Worm (Caenorhabditis elegans) whole organism, L4 larva: ENCODE data around the gene mop-25.2.
A peak's percentile ranks its signal among the peaks of the same experiment; 100 is the strongest.

Source experiments
- R02D3.7 ChIP-seq: fragments of 150-350 bp; sonication (generic microtip); optimal IDR thresholded peaks from 3 replicates; lab custom pipeline; 2014; ENCODE audit warnings: missing biosample characterization, missing genetic modification characterization
- Y105C5A.15 ChIP-seq: fragments of 200-800 bp; sonication (Bioruptor generic); IDR thresholded peaks from 2 replicates; pipeline ENCODE4 v1.3.6; 2022; ENCODE audit warnings: missing genetic modification characterization, missing compliant biosample characterization
- Y48G9A.11 ChIP-seq: fragments of 200-800 bp; sonication (Bioruptor generic); IDR thresholded peaks from 2 replicates; pipeline ENCODE4 v1.3.6; 2022; ENCODE audit warnings: missing genetic modification reagents, missing genetic modification characterization, missing compliant biosample characterization
- ZK337.2 ChIP-seq: fragments of 200-800 bp; sonication (Bioruptor generic); IDR thresholded peaks from 2 replicates; pipeline ENCODE4 v1.3.6; 2022; ENCODE audit warnings: missing genetic modification reagents, missing genetic modification characterization, missing compliant biosample characterization
- ZK546.5 ChIP-seq, 2 experiments: sonication (generic microtip); optimal IDR thresholded peaks; 2 replicates each; lab custom pipeline; 2017; ENCODE audit warnings: missing biosample characterization in 2 of 2, missing genetic modification characterization in 2 of 2
- aha-1 ChIP-seq: fragments of 150-350 bp; peaks from one replicate; lab custom pipeline; 2014; ENCODE audit warnings: missing biosample characterization, missing genetic modification characterization
- attf-4 ChIP-seq: sonication (generic microtip); optimal IDR thresholded peaks from 3 replicates; lab custom pipeline; 2017; ENCODE audit warnings: missing biosample characterization, missing genetic modification characterization
- ceh-44 ChIP-seq: fragments of 200-800 bp; sonication (Bioruptor generic); IDR thresholded peaks from 2 replicates; pipeline ENCODE4 v1.3.6; 2022; ENCODE audit warnings: missing genetic modification reagents, missing genetic modification characterization, missing compliant biosample characterization
- ces-1 ChIP-seq: fragments of 150-350 bp; sonication (generic microtip); optimal IDR thresholded peaks from 4 replicates; lab custom pipeline; 2014; ENCODE audit warnings: missing biosample characterization, missing genetic modification reagents, missing genetic modification characterization
- cey-2 ChIP-seq: sonication (generic microtip); optimal IDR thresholded peaks from 3 replicates; lab custom pipeline; 2017; ENCODE audit warnings: missing genetic modification characterization, mild to moderate bottlenecking, missing compliant biosample characterization, antibody characterized with exemption, borderline replicate concordance; ENCODE audit not compliant: insufficient read depth
- daf-12 ChIP-seq: fragments of 150-350 bp; optimal IDR thresholded peaks from 2 replicates; lab custom pipeline; 2014; ENCODE audit warnings: missing biosample characterization, missing genetic modification reagents, missing genetic modification characterization
- daf-16 ChIP-seq, 3 experiments: sonication (generic microtip); optimal IDR thresholded peaks; 2 replicates each; lab custom pipeline; 2016 to 2017; ENCODE audit warnings: missing genetic modification characterization in 3 of 3, missing genetic modification reagents in 3 of 3, mild to moderate bottlenecking in 2 of 3, missing compliant biosample characterization in 2 of 3, missing biosample characterization in 1 of 3, moderate library complexity in 1 of 3
- daf-19 ChIP-seq: fragments of 200-800 bp; sonication (Bioruptor generic); conservative IDR thresholded peaks from 2 replicates; pipeline ENCODE4 v1.3.6; 2022; ENCODE audit warnings: missing genetic modification characterization, missing compliant biosample characterization
- daf-8 ChIP-seq: fragments of 200-800 bp; sonication (Bioruptor generic); IDR thresholded peaks from 2 replicates; pipeline ENCODE4 v1.3.6; 2022; ENCODE audit warnings: missing genetic modification characterization, missing compliant biosample characterization
- dmd-6 ChIP-seq: fragments of 200-800 bp; sonication (Bioruptor generic); IDR thresholded peaks from 2 replicates; pipeline ENCODE4 v1.3.6; 2022; ENCODE audit warnings: missing genetic modification reagents, missing genetic modification characterization, missing compliant biosample characterization
- dmd-8 ChIP-seq: fragments of 200-800 bp; sonication (Bioruptor generic); IDR thresholded peaks from 2 replicates; pipeline ENCODE4 v1.3.6; 2022; ENCODE audit warnings: missing genetic modification characterization, missing compliant biosample characterization
- dpl-1 ChIP-seq: fragments of 150-350 bp; optimal IDR thresholded peaks from 2 replicates; lab custom pipeline; 2014; ENCODE audit warnings: missing biosample characterization, missing genetic modification reagents, missing genetic modification characterization
- dve-1 ChIP-seq: sonication (generic microtip); optimal IDR thresholded peaks from 2 replicates; lab custom pipeline; 2017; ENCODE audit warnings: antibody characterized with exemption, mild to moderate bottlenecking, missing genetic modification characterization, missing compliant biosample characterization; ENCODE audit not compliant: insufficient read depth
- egl-27 ChIP-seq: sonication (generic microtip); optimal IDR thresholded peaks from 3 replicates; lab custom pipeline; 2017; ENCODE audit warnings: missing biosample characterization, missing genetic modification reagents, missing genetic modification characterization
- egl-43 ChIP-seq: fragments of 200-800 bp; sonication (Bioruptor generic); IDR thresholded peaks from 2 replicates; pipeline ENCODE4 v1.3.6; 2022; ENCODE audit warnings: missing genetic modification reagents, missing genetic modification characterization, missing compliant biosample characterization
- fkh-10 ChIP-seq: fragments of 150-350 bp; optimal IDR thresholded peaks from 2 replicates; lab custom pipeline; 2014; ENCODE audit warnings: missing biosample characterization, missing genetic modification reagents, missing genetic modification characterization
- hif-1 ChIP-seq, 2 experiments: sonication (generic microtip); optimal IDR thresholded peaks; 2 replicates each; lab custom pipeline; 2016 to 2017; ENCODE audit warnings: missing compliant biosample characterization in 2 of 2, missing genetic modification characterization in 2 of 2, missing genetic modification reagents in 2 of 2, missing genotype in 2 of 2, mild to moderate bottlenecking in 1 of 2
- hlh-11 ChIP-seq: fragments of 200-800 bp; sonication (Bioruptor generic); optimal IDR thresholded peaks from 2 replicates; lab custom pipeline; 2018; ENCODE audit warnings: mild to moderate bottlenecking, missing genetic modification characterization, missing compliant biosample characterization
- hlh-30 ChIP-seq: sonication (generic microtip); optimal IDR thresholded peaks from 2 replicates; lab custom pipeline; 2017; ENCODE audit warnings: antibody characterized with exemption, mild to moderate bottlenecking, missing genetic modification characterization, missing compliant biosample characterization; ENCODE audit not compliant: insufficient read depth
- hmg-1.1 ChIP-seq: fragments of 200-800 bp; sonication (Bioruptor generic); IDR thresholded peaks from 2 replicates; pipeline ENCODE4 v1.3.6; 2022; ENCODE audit warnings: missing genetic modification reagents, missing genetic modification characterization, missing compliant biosample characterization
- jun-1 ChIP-seq: fragments of 150-350 bp; optimal IDR thresholded peaks from 2 replicates; lab custom pipeline; 2014; ENCODE audit warnings: missing biosample characterization, missing genetic modification reagents, missing genetic modification characterization
- lin-13 ChIP-seq: fragments of 150-350 bp; optimal IDR thresholded peaks from 2 replicates; lab custom pipeline; 2014; ENCODE audit warnings: missing biosample characterization, missing genetic modification reagents, missing genetic modification characterization
- lin-29 ChIP-seq: fragments of 200-800 bp; sonication (Bioruptor generic); IDR thresholded peaks from 2 replicates; pipeline ENCODE4 v1.3.6; 2022; ENCODE audit warnings: missing genetic modification reagents, missing genetic modification characterization, missing compliant biosample characterization
- lin-38 ChIP-seq: fragments of 200-800 bp; sonication (Bioruptor generic); IDR thresholded peaks from 2 replicates; pipeline ENCODE4 v1.3.6; 2022; ENCODE audit warnings: missing genetic modification reagents, missing genetic modification characterization, missing compliant biosample characterization
- lin-39 ChIP-seq: fragments of 150-350 bp; optimal IDR thresholded peaks from 2 replicates; lab custom pipeline; 2014; ENCODE audit warnings: missing biosample characterization, missing genetic modification reagents, missing genetic modification characterization
- lsy-2 ChIP-seq, 2 experiments: fragments of 150-350 bp in 1 of 2; sonication (generic microtip) in 1 of 2; optimal IDR thresholded peaks; 2 replicates each; lab custom pipeline; 2014 to 2017; ENCODE audit warnings: missing biosample characterization in 2 of 2, missing genetic modification characterization in 2 of 2
- madf-5 ChIP-seq, 2 experiments: fragments of 200-800 bp; sonication (Bioruptor generic); IDR thresholded peaks; 2 replicates each; pipeline ENCODE4 v1.3.6; 2022; ENCODE audit warnings: missing compliant biosample characterization in 2 of 2, missing genetic modification characterization in 2 of 2
- mdl-1 ChIP-seq, 2 experiments: fragments of 150-350 bp in 1 of 2; sonication (generic microtip) in 1 of 2; optimal IDR thresholded peaks; 2 replicates each; lab custom pipeline; 2014 to 2017; ENCODE audit warnings: missing biosample characterization in 2 of 2, missing genetic modification characterization in 2 of 2
- mep-1 ChIP-seq: fragments of 150-350 bp; sonication (generic microtip); optimal IDR thresholded peaks from 3 replicates; lab custom pipeline; 2014; ENCODE audit warnings: missing biosample characterization, missing genetic modification characterization
- mxl-2 ChIP-seq: fragments of 200-800 bp; sonication (Bioruptor generic); conservative IDR thresholded peaks from 2 replicates; pipeline ENCODE4 v1.3.6; 2022; ENCODE audit warnings: missing genetic modification reagents, missing genetic modification characterization, missing compliant biosample characterization
- mxl-3 ChIP-seq: fragments of 200-800 bp; sonication (Bioruptor generic); optimal IDR thresholded peaks from 2 replicates; lab custom pipeline; 2018; ENCODE audit warnings: mild to moderate bottlenecking, missing genetic modification characterization, missing compliant biosample characterization
- nhr-42 ChIP-seq: fragments of 200-800 bp; sonication (Bioruptor generic); IDR thresholded peaks from 2 replicates; pipeline ENCODE4 v1.3.6; 2022; ENCODE audit warnings: missing genetic modification characterization, missing compliant biosample characterization
- nhr-6 ChIP-seq: fragments of 150-350 bp; optimal IDR thresholded peaks from 2 replicates; lab custom pipeline; 2014; ENCODE audit warnings: missing biosample characterization, missing genetic modification characterization
- nhr-76 ChIP-seq: fragments of 150-350 bp; optimal IDR thresholded peaks from 2 replicates; lab custom pipeline; 2014; ENCODE audit warnings: missing biosample characterization, missing genetic modification characterization
- nhr-77 ChIP-seq: fragments of 150-350 bp; optimal IDR thresholded peaks from 2 replicates; lab custom pipeline; 2014; ENCODE audit warnings: missing biosample characterization, missing genetic modification characterization
- pha-4 ChIP-seq, 2 experiments: fragments of 150-350 bp in 1 of 2; fragments of 200-800 bp in 1 of 2; sonication (Bioruptor generic) in 1 of 2; IDR thresholded peaks in 1 of 2; optimal IDR thresholded peaks in 1 of 2; 2 replicates each; pipeline versions ENCODE4 v1.3.6 to Lab custom; 2014 to 2022; ENCODE audit warnings: missing genetic modification characterization in 2 of 2, missing genetic modification reagents in 2 of 2, missing biosample characterization in 1 of 2, missing compliant biosample characterization in 1 of 2
- pqm-1 ChIP-seq: sonication (generic microtip); optimal IDR thresholded peaks from 2 replicates; lab custom pipeline; 2017; ENCODE audit warnings: missing biosample characterization, missing genetic modification characterization
- saeg-2 ChIP-seq: fragments of 200-800 bp; sonication (Bioruptor generic); IDR thresholded peaks from 2 replicates; pipeline ENCODE4 v1.3.6; 2022; ENCODE audit warnings: missing genetic modification reagents, missing genetic modification characterization, missing compliant biosample characterization
- sdz-12 ChIP-seq: fragments of 200-800 bp; sonication (Bioruptor generic); optimal IDR thresholded peaks from 2 replicates; lab custom pipeline; 2018; ENCODE audit warnings: mild to moderate bottlenecking, missing genetic modification characterization, missing compliant biosample characterization
- set-16 ChIP-seq: fragments of 200-800 bp; sonication (Bioruptor generic); IDR thresholded peaks from 2 replicates; pipeline ENCODE4 v1.3.6; 2022; ENCODE audit warnings: missing genetic modification reagents, missing genetic modification characterization, missing compliant biosample characterization
- snpc-1.2 ChIP-seq: fragments of 200-800 bp; sonication (Bioruptor generic); IDR thresholded peaks from 2 replicates; pipeline ENCODE4 v1.3.6; 2022; ENCODE audit warnings: missing genetic modification reagents, missing genetic modification characterization, missing compliant biosample characterization
- unc-39 ChIP-seq: sonication (generic microtip); optimal IDR thresholded peaks from 2 replicates; lab custom pipeline; 2017; ENCODE audit warnings: missing biosample characterization, missing genetic modification characterization
- vab-7 ChIP-seq: fragments of 200-800 bp; sonication (Bioruptor generic); IDR thresholded peaks from 2 replicates; pipeline ENCODE4 v1.3.6; 2022; ENCODE audit warnings: missing genetic modification reagents, missing genetic modification characterization, missing compliant biosample characterization
- zag-1 ChIP-seq: fragments of 150-350 bp; optimal IDR thresholded peaks from 2 replicates; lab custom pipeline; 2014; ENCODE audit warnings: missing biosample characterization, missing genetic modification characterization
- ztf-11 ChIP-seq: fragments of 150-350 bp; optimal IDR thresholded peaks from 2 replicates; lab custom pipeline; 2014; ENCODE audit warnings: missing biosample characterization, missing genetic modification characterization
- ztf-7 ChIP-seq: fragments of 150-350 bp; optimal IDR thresholded peaks from 2 replicates; lab custom pipeline; 2014; ENCODE audit warnings: missing biosample characterization, missing genetic modification characterization

Gene mop-25.2

DNA sequence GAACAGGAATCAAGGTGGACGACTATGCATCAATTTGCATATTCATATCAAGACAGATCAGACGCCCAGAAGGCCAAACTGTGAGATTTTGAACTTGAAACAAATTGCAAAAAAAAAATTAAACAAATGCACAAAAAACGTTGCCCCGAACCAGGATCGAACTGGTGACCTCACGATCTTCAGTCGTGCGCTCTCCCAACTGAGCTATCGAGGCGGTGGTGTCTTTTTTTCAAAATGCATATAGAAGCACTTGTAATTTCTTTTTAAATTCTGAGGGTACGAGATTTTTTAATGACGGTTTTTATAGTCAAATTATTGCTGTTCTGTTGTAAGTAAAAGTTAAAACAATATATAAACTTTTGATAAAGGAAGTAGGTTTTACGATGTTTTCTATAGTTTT, 9.6 kb upstream of the mop-25.2 start (continued):
- TF ChIP-seq daf-19 (no peak), zag-1 (tag; lab: Kevin White, UChicago) (no peak), nhr-42 (GFP tag; lab: Robert Waterston, UW) (no peak), sdz-12 (GFP tag; lab: Kevin White, UChicago) (no peak), unc-39 (tag; lab: Kevin White, UChicago) (no peak), dpl-1 (GFP tag; lab: Kevin White, UChicago) (peak; percentile 10), set-16 (GFP tag; lab: Robert Waterston, UW) (no peak), R02D3.7 (tag; lab: Kevin White, UChicago) (no peak), ZK337.2 (GFP tag; lab: Robert Waterston, UW) (no peak), lin-39 (tag; lab: Kevin White, UChicago) (no peak), daf-12 (tag; lab: Kevin White, UChicago) (no peak), daf-8 (GFP tag; lab: Robert Waterston, UW) (no peak), fkh-10 (GFP tag; lab: Kevin White, UChicago) (no peak), nhr-76 (tag; lab: Kevin White, UChicago) (no peak), lin-29 (no peak), Y48G9A.11 (peak; percentile 39; the same call in 1 of the 2 replicates), dmd-8 (no peak), egl-27 (no peak), snpc-1.2 (GFP tag; lab: Robert Waterston, UW) (no peak), madf-5 (GFP tag; IDR thresholded peaks at IDR 0.05; lab: Robert Waterston, UW) (no peak), vab-7 (GFP tag; lab: Robert Waterston, UW) (peak; percentile 75), hlh-11 (tag; lab: Kevin White, UChicago) (no peak), daf-16 (GFP tag; optimal IDR thresholded peaks at IDR 0.05; lab: Kevin White, UChicago) (peak in 1 of 2 experiments; percentile 29), daf-16 (tag; optimal IDR thresholded peaks at IDR 0.05; lab: Kevin White, UChicago) (no peak), hif-1 (tag; optimal IDR thresholded peaks at IDR 0.05; lab: Kevin White, UChicago) (no peak), ceh-44 (GFP tag; lab: Robert Waterston, UW) (0 out of 2 replicates have a peak, but pooled peaks have one; percentile 13), lsy-2 (tag; optimal IDR thresholded peaks at IDR 0.05; lab: Kevin White, UChicago) (peak in 1 of 2 experiments; percentile 42), jun-1 (no peak), mdl-1 (tag; optimal IDR thresholded peaks at IDR 0.05; lab: Kevin White, UChicago) (no peak), lin-13 (no peak), pha-4 (GFP tag; IDR thresholded peaks at IDR 0.05; lab: Robert Waterston, UW) (peak; percentile 58; the same call in 1 of the 2 replicates), pha-4 (tag; optimal IDR thresholded peaks at IDR 0.05; lab: Kevin White, UChicago) (no peak), mxl-3 (GFP tag; lab: Kevin White, UChicago) (no peak), cey-2 (tag; lab: Kevin White, UChicago) (no peak), mxl-2 (GFP tag; lab: Robert Waterston, UW) (no peak), dmd-6 (GFP tag; lab: Robert Waterston, UW) (peak; percentile 27; the same call in 1 of the 2 replicates), Y105C5A.15 (GFP tag; lab: Robert Waterston, UW) (no peak), nhr-6 (no peak), pqm-1 (tag; lab: Kevin White, UChicago) (no peak), lin-38 (GFP tag; lab: Robert Waterston, UW) (peak; percentile 59), hlh-30 (peak; percentile 36), egl-43 (GFP tag; lab: Robert Waterston, UW) (no peak), nhr-77 (no peak), saeg-2 (GFP tag; lab: Robert Waterston, UW) (no peak), ztf-11 (no peak), ZK546.5 (tag; optimal IDR thresholded peaks at IDR 0.05; lab: Kevin White, UChicago) (no peak), mep-1 (tag; lab: Kevin White, UChicago) (peak; percentile 32), hmg-1.1 (GFP tag; lab: Robert Waterston, UW) (no peak), attf-4 (tag; lab: Kevin White, UChicago) (no peak), ztf-7 (tag; lab: Kevin White, UChicago) (no peak), ces-1 (GFP tag; lab: Kevin White, UChicago) (no peak), dve-1 (no peak), aha-1 (tag; lab: Kevin White, UChicago) (no peak)
